Worm (Caenorhabditis elegans) whole organism, L4 larva: ENCODE results near the gene lat-2.
"Not testable (repeated sequence)": the region's sequence is repeated elsewhere in the genome, so short reads cannot be mapped to it uniquely, and the experiment has no call there.

Source experiments
- ama-1 ChIP-seq: fragments of 150-350 bp; optimal IDR thresholded peaks from 2 replicates; lab custom pipeline; 2014; ENCODE audit warnings: inconsistent platforms, mixed read lengths
- snpc-4 ChIP-seq: fragments of 150-350 bp; optimal IDR thresholded peaks from 2 replicates; lab custom pipeline; 2014; ENCODE audit warnings: missing biosample characterization, missing genetic modification characterization

DNA sequence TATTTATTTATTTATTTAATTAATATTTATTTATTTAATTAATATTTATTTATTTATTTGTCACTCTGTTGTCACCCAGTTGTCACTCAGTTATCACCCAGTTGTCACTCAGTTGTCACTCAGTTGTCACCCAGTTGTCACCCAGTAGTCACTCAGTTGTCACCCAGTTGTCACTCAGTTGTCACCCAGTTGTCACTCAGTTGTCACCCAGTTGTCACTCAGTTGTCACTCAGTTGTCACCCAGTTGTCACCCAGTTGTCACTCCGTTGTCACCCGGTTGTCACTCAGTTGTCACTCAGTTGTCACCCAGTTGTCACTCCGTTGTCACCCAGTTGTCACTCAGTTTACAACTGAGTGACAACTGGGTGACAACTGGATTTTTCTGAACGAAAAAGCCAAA, 49.8 kb upstream of the lat-2 start:
- TF ChIP-seq ama-1; snpc-4 (tag; lab: Kevin White, UChicago): not testable (repeated sequence)
